Fruit fly (Drosophila melanogaster): ENCODE data around the gene pst.

The pst gene

DNA sequence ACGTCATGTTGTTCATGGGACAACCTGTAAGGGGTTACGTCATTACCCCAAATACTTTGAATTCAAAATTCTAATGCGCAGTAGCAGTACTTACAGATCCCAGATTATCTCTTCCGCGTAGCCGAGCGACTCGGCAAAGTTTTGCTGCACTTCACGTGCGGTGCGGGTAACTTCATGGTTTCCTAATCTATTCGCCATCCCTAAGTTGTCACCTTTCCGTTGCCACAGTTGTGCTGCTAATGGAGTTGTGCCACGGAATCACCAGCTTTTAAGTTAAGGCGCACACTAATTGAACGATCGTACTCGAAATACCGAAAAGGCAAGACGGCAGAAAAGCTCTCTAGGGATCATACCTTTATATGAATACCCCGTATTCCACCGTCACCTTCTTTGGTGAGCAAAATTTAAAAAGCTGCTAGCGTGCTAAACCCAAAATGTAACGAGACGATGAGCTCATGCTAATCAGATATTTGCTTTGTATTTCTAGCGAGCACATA, at the start of gene pst:
TSS of gene pst (minus strand) at position 437 of the 497 bp plus-strand sequence.
- TF ChIP-seq bowl (GFP tag; IDR thresholded peaks at IDR 0.05) (peak; percentile 53; the same call in 1 of the 2 replicates), Mes4 (GFP tag; optimal IDR thresholded peaks at IDR 0.05) (no peak), lilli (GFP tag; optimal IDR thresholded peaks at IDR 0.05) (no peak), Xrp1 (GFP tag; IDR thresholded peaks at IDR 0.05) (no peak), CG34376 (GFP tag; optimal IDR thresholded peaks at IDR 0.05) (peak; percentile 66), H2.0 (GFP tag; IDR thresholded peaks at IDR 0.05) (0 out of 2 replicates have a peak, but pooled peaks have one; percentile 25), disco-r (GFP tag; optimal IDR thresholded peaks at IDR 0.05) (peak; percentile 13), CTCF (GFP tag; optimal IDR thresholded peaks at IDR 0.05) (no peak), Atf3 (GFP tag; optimal IDR thresholded peaks at IDR 0.05) (peak; percentile 22), Dbx (GFP tag; IDR thresholded peaks at IDR 0.05) (peak; percentile 14; the same call in 2 of the 3 replicates), insv (GFP tag; optimal IDR thresholded peaks at IDR 0.05) (no peak), Dek (tag; optimal IDR thresholded peaks at IDR 0.05) (peak; percentile 35), Xbp1 (GFP tag; optimal IDR thresholded peaks at IDR 0.05) (no peak), Atf-2 (GFP tag; optimal IDR thresholded peaks at IDR 0.05) (peak; percentile 14), CG11247 (GFP tag; IDR thresholded peaks at IDR 0.05) (peak; percentile 29; the same call in 1 of the 2 replicates), CHES-1-like (GFP tag; optimal IDR thresholded peaks at IDR 0.05) (peak; percentile 20), HLHmδ (GFP tag; optimal IDR thresholded peaks at IDR 0.05) (peak; percentile 33), Mad (GFP tag; optimal IDR thresholded peaks at IDR 0.05) (no peak), Ets97D (GFP tag; optimal IDR thresholded peaks at IDR 0.05) (peak; percentile 53), CG12219 (GFP tag; optimal IDR thresholded peaks at IDR 0.05) (peak; percentile 7), CG17328 (GFP tag; IDR thresholded peaks at IDR 0.05) (0 out of 2 replicates have a peak, but pooled peaks have one; percentile 9), CG3281 (GFP tag; optimal IDR thresholded peaks at IDR 0.05) (peak; percentile 62), gro (GFP tag; optimal IDR thresholded peaks at IDR 0.05) (peak; percentile 8), CG9727 (GFP tag; optimal IDR thresholded peaks at IDR 0.05) (peak; percentile 29), CG17359 (tag; optimal IDR thresholded peaks at IDR 0.05) (no peak), CG6683 (GFP tag; optimal IDR thresholded peaks at IDR 0.05) (no peak), Med (GFP tag) (peak; percentile 78), sens-2 (GFP tag; IDR thresholded peaks at IDR 0.05) (peak; percentile 6; the same call in 1 of the 2 replicates), Taf1 (GFP tag; IDR thresholded peaks at IDR 0.05) (no peak), CG6765 (GFP tag; optimal IDR thresholded peaks at IDR 0.05) (peak; percentile 23), Nf-YA (GFP tag; IDR thresholded peaks at IDR 0.05) (no peak), NC2β (GFP tag; optimal IDR thresholded peaks at IDR 0.05) (peak; percentile 41), CG17385 (GFP tag; optimal IDR thresholded peaks at IDR 0.05) (peak; percentile 50), CG32767 (GFP tag; IDR thresholded peaks at IDR 0.05) (no peak), dysf (GFP tag; IDR thresholded peaks at IDR 0.05) (0 out of 3 replicates have a peak, but pooled peaks have one; percentile 26), mirr (GFP tag; optimal IDR thresholded peaks at IDR 0.05) (peak; percentile 44), Usf (GFP tag; optimal IDR thresholded peaks at IDR 0.05) (no peak), rib (GFP tag; IDR thresholded peaks at IDR 0.05) (peak; percentile 34), nom (GFP tag; optimal IDR thresholded peaks at IDR 0.05) (peak; percentile 43), exex (tag; optimal IDR thresholded peaks at IDR 0.05) (peak; percentile 64), onecut (GFP tag; IDR thresholded peaks at IDR 0.05) (peak; percentile 9; the same call in 1 of the 2 replicates), CrebB (tag; optimal IDR thresholded peaks at IDR 0.05) (peak; percentile 66), CoRest (tag; optimal IDR thresholded peaks at IDR 0.05) (peak; percentile 67), sens (GFP tag) (peak; percentile 31), CG4730 (GFP tag; IDR thresholded peaks at IDR 0.05) (no peak), CG11398 (GFP tag; optimal IDR thresholded peaks at IDR 0.05) (peak; percentile 27), CG17568 (GFP tag; optimal IDR thresholded peaks at IDR 0.05) (peak; percentile 62), HmgZ (tag; optimal IDR thresholded peaks at IDR 0.05) (peak; percentile 11), MTF-1 (GFP tag; optimal IDR thresholded peaks at IDR 0.05; ENCODE audit: borderline replicate concordance) (peak; percentile 17), stc (GFP tag; IDR thresholded peaks at IDR 0.05) (no peak), CG6813 (GFP tag; optimal IDR thresholded peaks at IDR 0.05) (no peak), CG34422 (GFP tag; IDR thresholded peaks at IDR 0.05) (no peak)

All from whole organism, embryonic.